Worm (Caenorhabditis elegans): ENCODE results near the gene Y97E10AL.1.

DNA sequence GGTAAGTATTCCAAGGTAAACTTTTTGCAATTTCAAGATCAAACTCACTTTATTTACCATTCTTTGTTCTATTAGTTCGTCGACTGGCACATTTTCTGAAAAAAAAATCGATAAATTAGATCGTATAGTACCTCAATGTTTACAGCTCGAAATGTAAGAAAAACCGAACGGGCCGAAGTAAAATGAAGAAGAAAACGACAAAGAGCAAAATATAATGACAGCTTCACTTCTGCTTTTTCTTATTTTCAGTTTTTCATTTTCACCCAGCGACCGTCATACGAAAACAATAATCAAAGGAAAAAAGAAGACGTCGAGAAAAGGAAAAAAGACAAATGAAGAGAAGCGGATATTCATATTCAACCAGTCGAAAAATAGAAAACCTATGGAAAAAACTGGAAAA lies 16.9 kb upstream of the Y97E10AL.1 start, which contains the start of gene che-7:
- no peak for TF ChIP-seq ces-1 (GFP tag; optimal IDR thresholded peaks at IDR 0.05)
- TF ChIP-seq pqm-1 (tag; optimal IDR thresholded peaks at IDR 0.05) = no peak
- no peak for TF ChIP-seq madf-9 (GFP tag; conservative IDR thresholded peaks at IDR 0.05)
- TF ChIP-seq F44E2.7 (GFP tag; IDR thresholded peaks at IDR 0.05) = no peak
- TF ChIP-seq ceh-82 (tag; optimal IDR thresholded peaks at IDR 0.05) = no peak
- no peak for TF ChIP-seq mep-1 (tag; optimal IDR thresholded peaks at IDR 0.05)
- TF ChIP-seq mdl-1 (tag; optimal IDR thresholded peaks at IDR 0.05) = no peak
- no peak for TF ChIP-seq fkh-10 (GFP tag; optimal IDR thresholded peaks at IDR 0.05)
- TF ChIP-seq nhr-28 (tag; optimal IDR thresholded peaks at IDR 0.05) = no peak

Measured in whole organism, L4 larva.